Worm (Caenorhabditis elegans) whole organism, young adult: Measurements from ENCODE around the gene acr-16.

ENCODE experiments used
- lin-54 ChIP-seq: fragments of 200-800 bp; sonication (Bioruptor generic); optimal IDR thresholded peaks from 2 replicates; lab custom pipeline; 2018; ENCODE audit warnings: mild to moderate bottlenecking, missing genetic modification characterization, missing compliant biosample characterization
- mel-28 ChIP-seq: sonication (generic microtip); optimal IDR thresholded peaks from 2 replicates; lab custom pipeline; 2016; ENCODE audit warnings: borderline replicate concordance, mild to moderate bottlenecking, missing genetic modification characterization, missing compliant biosample characterization
- mes-4 ChIP-seq: sonication (generic microtip); optimal IDR thresholded peaks from 2 replicates; lab custom pipeline; 2016; ENCODE audit warnings: missing genotype, missing genetic modification characterization, missing compliant biosample characterization

ce11 chrV:8565075-8565474 lies 4.1 kb downstream of the acr-16 start, which contains the start of gene F25G6.8:
- no peak for TF ChIP-seq lin-54 (GFP tag; lab: Kevin White, UChicago)
- no peak for TF ChIP-seq mel-28
- no peak for TF ChIP-seq mes-4
